Worm (Caenorhabditis elegans): Measurements from ENCODE around the gene acs-19.
A peak's percentile ranks its signal among the peaks of the same experiment; 100 is the strongest.

acs-19 gene

DNA sequence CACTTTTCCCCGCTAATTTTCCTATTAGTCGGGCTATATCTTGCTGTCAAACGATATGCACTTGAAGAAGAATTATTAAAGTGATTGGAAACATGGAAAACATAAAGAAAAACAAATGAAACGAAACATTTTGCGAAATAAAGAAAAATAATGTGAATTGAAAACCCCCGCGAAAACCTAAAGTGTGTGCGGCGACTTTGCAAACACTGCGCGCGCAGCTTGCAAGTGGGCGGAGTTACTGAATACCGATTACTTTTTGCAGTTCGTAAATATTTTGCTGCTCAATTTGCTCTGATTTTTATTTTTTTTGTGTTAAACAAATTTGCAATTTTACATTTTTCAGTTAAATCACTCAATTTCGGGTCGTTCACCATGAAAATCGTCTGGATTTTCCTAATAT lies 52.3 kb downstream of the acs-19 start, which contains the start of gene ccdc-47 (continued):
- TF ChIP-seq egrh-3 (GFP tag; IDR thresholded peaks at IDR 0.05) (no peak), B0336.3 (GFP tag; IDR thresholded peaks at IDR 0.05) (0 out of 2 replicates have a peak, but pooled peaks have one; percentile 10), akir-1 (GFP tag; optimal IDR thresholded peaks at IDR 0.05) (no peak), cebp-1 (GFP tag; IDR thresholded peaks at IDR 0.05) (no peak), cebp-1 (tag; optimal IDR thresholded peaks at IDR 0.05) (peak; percentile 69), somi-1 (GFP tag; optimal IDR thresholded peaks at IDR 0.05) (no peak), Y53F4B.3 (GFP tag; IDR thresholded peaks at IDR 0.05) (no peak), madf-3 (GFP tag; IDR thresholded peaks at IDR 0.05) (no peak), lin-40 (tag; optimal IDR thresholded peaks at IDR 0.05) (no peak), rcor-1 (GFP tag; IDR thresholded peaks at IDR 0.05) (peak; percentile 30; the same call in 1 of the 2 replicates), D2030.7 (GFP tag; IDR thresholded peaks at IDR 0.05) (peak; percentile 46; the same call in 1 of the 2 replicates), attf-5 (GFP tag; optimal IDR thresholded peaks at IDR 0.05) (peak; percentile 60), snpc-4 (GFP tag; optimal IDR thresholded peaks at IDR 0.05) (no peak), snpc-4 (tag; optimal IDR thresholded peaks at IDR 0.05) (peak in 2 of 4 experiments; percentile 47 to 60), efl-1 (GFP tag; optimal IDR thresholded peaks at IDR 0.05) (peak; percentile 75), snpc-1.3 (tag; optimal IDR thresholded peaks at IDR 0.05; ENCODE audit: insufficient read depth) (peak; percentile 73), ccch-3 (GFP tag; optimal IDR thresholded peaks at IDR 0.05) (no peak), ceh-100 (GFP tag; IDR thresholded peaks at IDR 0.05) (0 out of 2 replicates have a peak, but pooled peaks have one; percentile 32), T07F8.4 (tag; optimal IDR thresholded peaks at IDR 0.05) (no peak), F23B12.7 (tag; optimal IDR thresholded peaks at IDR 0.05; ENCODE audit: insufficient read depth) (peak; percentile 41), hmg-1.2 (GFP tag; IDR thresholded peaks at IDR 0.05) (peak; percentile 41; the same call in 1 of the 2 replicates), sptf-2 (GFP tag; optimal IDR thresholded peaks at IDR 0.05) (no peak), nhr-27 (tag; optimal IDR thresholded peaks at IDR 0.05) (no peak), hsf-1 (GFP tag; IDR thresholded peaks at IDR 0.05) (no peak), tlf-1 (GFP tag; optimal IDR thresholded peaks at IDR 0.05) (no peak), madf-6 (GFP tag; IDR thresholded peaks at IDR 0.05) (peak; percentile 76), B0261.1 (tag; optimal IDR thresholded peaks at IDR 0.05) (no peak), lin-26 (GFP tag; IDR thresholded peaks at IDR 0.05) (no peak), F22D6.2 (tag; optimal IDR thresholded peaks at IDR 0.05) (no peak), ceh-79 (tag; optimal IDR thresholded peaks at IDR 0.05) (no peak), egl-44 (GFP tag; IDR thresholded peaks at IDR 0.05) (no peak), lag-1 (GFP tag; IDR thresholded peaks at IDR 0.05) (no peak), Y95B8A.8 (GFP tag; IDR thresholded peaks at IDR 0.05) (no peak), nfyb-1 (GFP tag; IDR thresholded peaks at IDR 0.05) (0 out of 2 replicates have a peak, but pooled peaks have one; percentile 20), F57A8.1 (GFP tag; optimal IDR thresholded peaks at IDR 0.05) (no peak), mel-28 (tag; optimal IDR thresholded peaks at IDR 0.05; ENCODE audit: borderline replicate concordance) (no peak), ZK185.1 (tag; optimal IDR thresholded peaks at IDR 0.05; ENCODE audit: poor library complexity, severe bottlenecking) (peak; percentile 63), athp-1 (tag; optimal IDR thresholded peaks at IDR 0.05) (no peak), lin-35 (GFP tag; optimal IDR thresholded peaks at IDR 0.05) (peak in 1 of 3 experiments; percentile 67), fkh-3 (tag; optimal IDR thresholded peaks at IDR 0.05) (no peak)
